Worm (Caenorhabditis elegans): Measurements from ENCODE around the gene pals-33.

The pals-33 gene

DNA sequence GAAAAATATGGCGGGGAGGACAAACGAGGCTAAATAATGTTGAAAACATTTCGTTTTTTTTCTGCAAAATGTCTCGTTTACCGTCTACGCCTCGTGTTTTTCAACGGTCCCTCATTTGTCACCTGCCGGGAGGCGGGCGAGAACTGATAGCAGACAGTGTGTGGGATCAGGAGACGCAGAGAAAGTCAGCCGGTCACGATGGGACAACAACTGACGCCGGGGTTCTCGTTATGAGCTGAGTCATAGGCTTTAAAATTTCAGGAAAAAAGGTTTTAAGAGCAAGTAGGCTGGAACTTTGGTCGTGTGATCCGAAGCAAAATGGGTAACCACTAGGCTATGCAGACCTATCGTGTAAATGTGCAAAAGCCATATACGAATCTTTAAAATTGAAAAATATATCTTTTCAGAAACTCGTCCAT is 12.6 kb downstream of the pals-33 start, which contains the start of gene W08A12.2 (continued):
- no peak for TF ChIP-seq ZK185.1 (tag; optimal IDR thresholded peaks at IDR 0.05; ENCODE audit: poor library complexity, severe bottlenecking)
- peak; percentile 65 for TF ChIP-seq hrde-1 (tag; optimal IDR thresholded peaks at IDR 0.05; ENCODE audit: borderline replicate concordance)
- peak; percentile 54 for TF ChIP-seq ztf-18 (tag; optimal IDR thresholded peaks at IDR 0.05)
- TF ChIP-seq bed-1 (GFP tag; IDR thresholded peaks at IDR 0.05) = no peak
- peak; percentile 18 to 88 for TF ChIP-seq rec-8 (tag; optimal IDR thresholded peaks at IDR 0.05)
- TF ChIP-seq akir-1 (GFP tag; optimal IDR thresholded peaks at IDR 0.05) = no peak
- peak; percentile 68 for TF ChIP-seq mes-4 (tag; optimal IDR thresholded peaks at IDR 0.05)
- no peak for TF ChIP-seq ets-4 (GFP tag; optimal IDR thresholded peaks at IDR 0.05)
- TF ChIP-seq snpc-4 (GFP tag; optimal IDR thresholded peaks at IDR 0.05) = peak; percentile 46
- peak in 1 of 4 experiments; percentile 39 for TF ChIP-seq snpc-4 (tag; optimal IDR thresholded peaks at IDR 0.05)
- TF ChIP-seq tbx-9 (tag; optimal IDR thresholded peaks at IDR 0.05; ENCODE audit: borderline replicate concordance) = no peak
- TF ChIP-seq egl-18 (GFP tag; IDR thresholded peaks at IDR 0.05) = no peak
- TF ChIP-seq nhr-90 (tag; optimal IDR thresholded peaks at IDR 0.05) = peak; percentile 75
- no peak for TF ChIP-seq C06A6.2 (GFP tag; conservative IDR thresholded peaks at IDR 0.05)
- TF ChIP-seq K12H6.12 (tag; optimal IDR thresholded peaks at IDR 0.05) = no peak
- no peak for TF ChIP-seq B0336.3 (GFP tag; IDR thresholded peaks at IDR 0.05)
- peak; percentile 2 for TF ChIP-seq zim-3 (tag; optimal IDR thresholded peaks at IDR 0.05)
- TF ChIP-seq egl-44 (GFP tag; IDR thresholded peaks at IDR 0.05) = 0 out of 2 replicates have a peak, but pooled peaks have one; percentile 29
- TF ChIP-seq ccch-3 (GFP tag; optimal IDR thresholded peaks at IDR 0.05) = no peak
- no peak for TF ChIP-seq F55B11.4 (tag; optimal IDR thresholded peaks at IDR 0.05; ENCODE audit: borderline replicate concordance, insufficient read depth)
- TF ChIP-seq attf-3 (GFP tag; conservative IDR thresholded peaks at IDR 0.05) = no peak
- TF ChIP-seq dox-1 (GFP tag; IDR thresholded peaks at IDR 0.05) = no peak
- TF ChIP-seq tbp1 (GFP tag; optimal IDR thresholded peaks at IDR 0.05) = peak; percentile 95
- TF ChIP-seq dpl-1 (GFP tag; optimal IDR thresholded peaks at IDR 0.05) = no peak
- peak; percentile 34; the same call in 1 of the 2 replicates for TF ChIP-seq K11D2.4 (GFP tag; IDR thresholded peaks at IDR 0.05)
- peak; percentile 78; the same call in 1 of the 2 replicates for TF ChIP-seq aptf-3 (GFP tag; IDR thresholded peaks at IDR 0.05)
- peak; percentile 22 for TF ChIP-seq ceh-27 (GFP tag; optimal IDR thresholded peaks at IDR 0.05)
- TF ChIP-seq efl-1 (GFP tag; optimal IDR thresholded peaks at IDR 0.05) = no peak
- peak; percentile 43 for TF ChIP-seq mxl-1 (tag; optimal IDR thresholded peaks at IDR 0.05)
- peak; percentile 95 for TF ChIP-seq lin-26 (GFP tag; IDR thresholded peaks at IDR 0.05)
- TF ChIP-seq ekl-4 (GFP tag; IDR thresholded peaks at IDR 0.05) = no peak
- TF ChIP-seq repo-1 (tag; optimal IDR thresholded peaks at IDR 0.05) = peak; percentile 58
- TF ChIP-seq F39B2.1 (GFP tag; IDR thresholded peaks at IDR 0.05) = no peak
- peak; percentile 19 for TF ChIP-seq him-1 (tag; optimal IDR thresholded peaks at IDR 0.05)
- no peak for TF ChIP-seq hlh-26 (GFP tag; conservative IDR thresholded peaks at IDR 0.05)
- no peak for TF ChIP-seq ceh-91 (GFP tag; IDR thresholded peaks at IDR 0.05)
- TF ChIP-seq nhr-80 (tag; optimal IDR thresholded peaks at IDR 0.05) = no peak
- no peak for TF ChIP-seq mcd-1 (GFP tag; IDR thresholded peaks at IDR 0.05)
- TF ChIP-seq nfya-1 (tag; optimal IDR thresholded peaks at IDR 0.05; ENCODE audit: borderline replicate concordance, insufficient read depth) = no peak
- no peak for TF ChIP-seq egrh-3 (GFP tag; IDR thresholded peaks at IDR 0.05)
- TF ChIP-seq F49E8.2 (tag; optimal IDR thresholded peaks at IDR 0.05; ENCODE audit: insufficient read depth) = no peak
- TF ChIP-seq ztf-28 (GFP tag; IDR thresholded peaks at IDR 0.05) = no peak
- no peak for TF ChIP-seq F23B12.7 (tag; optimal IDR thresholded peaks at IDR 0.05; ENCODE audit: insufficient read depth)
- TF ChIP-seq fkh-3 (tag; optimal IDR thresholded peaks at IDR 0.05) = no peak
- no peak for TF ChIP-seq ztf-26 (tag; optimal IDR thresholded peaks at IDR 0.05)
- TF ChIP-seq F37B4.10 (GFP tag; IDR thresholded peaks at IDR 0.05) = no peak
- TF ChIP-seq lin-40 (tag; optimal IDR thresholded peaks at IDR 0.05) = no peak
- TF ChIP-seq cebp-1 (GFP tag; IDR thresholded peaks at IDR 0.05) = no peak
- peak; percentile 48 for TF ChIP-seq cebp-1 (tag; optimal IDR thresholded peaks at IDR 0.05)
